Fruit fly (Drosophila melanogaster) whole organism, embryonic: Measurements from ENCODE around the gene aru.
A peak's percentile ranks its signal among the peaks of the same experiment; 100 is the strongest.

Source experiments
- Atf6 ChIP-seq: fragments of 200-800 bp; sonication (Bioruptor generic); IDR thresholded peaks from 2 replicates; pipeline ENCODE4 v1.3.6; 2022; ENCODE audit warnings: missing biosample characterization, missing genetic modification characterization
- CG10209 ChIP-seq: fragments of 200-800 bp; sonication (Bioruptor generic); optimal IDR thresholded peaks from 3 replicates; lab custom pipeline; 2017; ENCODE audit warnings: missing biosample characterization, mild to moderate bottlenecking, missing genetic modification characterization, missing genetic modification reagents
- CG10366 ChIP-seq: fragments of 200-800 bp; sonication (Bioruptor generic); IDR thresholded peaks from 2 replicates; pipeline ENCODE4 v1.3.6; 2022; ENCODE audit warnings: missing biosample characterization, missing genetic modification characterization
- CG11456 ChIP-seq: fragments of 200-800 bp; sonication (Bioruptor generic); IDR thresholded peaks from 3 replicates; pipeline ENCODE4 v1.3.6; 2022; ENCODE audit warnings: missing biosample characterization, missing genetic modification characterization
- CG11560 ChIP-seq: fragments of 200-800 bp; sonication (Bioruptor generic); IDR thresholded peaks from 3 replicates; pipeline ENCODE4 v1.3.6; 2022; ENCODE audit warnings: missing biosample characterization, missing genetic modification characterization
- CG12942 ChIP-seq: fragments of 200-800 bp; sonication (Bioruptor generic); optimal IDR thresholded peaks from 3 replicates; lab custom pipeline; 2016; ENCODE audit warnings: missing biosample characterization, missing genetic modification characterization
- CG14014 ChIP-seq: fragments of 200-800 bp; sonication (Bioruptor generic); IDR thresholded peaks from 2 replicates; pipeline ENCODE4 v1.3.6; 2022; ENCODE audit warnings: missing biosample characterization, missing genetic modification characterization
- CG16815 ChIP-seq: fragments of 200-800 bp; sonication (Bioruptor generic); optimal IDR thresholded peaks from 3 replicates; lab custom pipeline; 2017; ENCODE audit warnings: missing biosample characterization, mild to moderate bottlenecking, missing genetic modification characterization
- CG17385 ChIP-seq: fragments of 200-800 bp; sonication (Bioruptor generic); optimal IDR thresholded peaks from 3 replicates; lab custom pipeline; 2018; ENCODE audit warnings: missing biosample characterization, mild to moderate bottlenecking, missing genetic modification characterization
- CG18599 ChIP-seq: fragments of 200-800 bp; sonication (Bioruptor generic); optimal IDR thresholded peaks from 3 replicates; lab custom pipeline; 2017; ENCODE audit warnings: missing biosample characterization, missing genetic modification characterization, mild to moderate bottlenecking, moderate library complexity, missing genetic modification reagents
- CG18619 ChIP-seq: fragments of 200-800 bp; sonication (Bioruptor generic); optimal IDR thresholded peaks from 3 replicates; lab custom pipeline; 2017; ENCODE audit warnings: missing biosample characterization, mild to moderate bottlenecking, missing genetic modification characterization
- CG2889 ChIP-seq: fragments of 200-800 bp; sonication (Bioruptor generic); IDR thresholded peaks from 3 replicates; pipeline ENCODE4 v1.3.6; 2022; ENCODE audit warnings: missing biosample characterization, missing genetic modification characterization
- CG30403 ChIP-seq: fragments of 200-800 bp; sonication (Bioruptor generic); optimal IDR thresholded peaks from 3 replicates; lab custom pipeline; 2016; ENCODE audit warnings: missing biosample characterization, missing genetic modification characterization
- CG32532 ChIP-seq: fragments of 200-800 bp; sonication (Bioruptor generic); IDR thresholded peaks from 2 replicates; pipeline ENCODE4 v1.3.6; 2022; ENCODE audit warnings: missing biosample characterization, missing genetic modification characterization
- CG34224 ChIP-seq: fragments of 200-800 bp; sonication (Bioruptor generic); IDR thresholded peaks from 3 replicates; pipeline ENCODE4 v1.3.6; 2022; ENCODE audit warnings: missing biosample characterization, missing genetic modification characterization; ENCODE audit not compliant: partially characterized antibody
- CG3726 ChIP-seq: fragments of 200-800 bp; sonication (Bioruptor generic); IDR thresholded peaks from 3 replicates; pipeline ENCODE4, ENCODE4 v1.3.6; 2022; ENCODE audit warnings: missing biosample characterization, missing genetic modification characterization
- CG4730 ChIP-seq: fragments of 200-800 bp; sonication (Bioruptor generic); IDR thresholded peaks from 2 replicates; pipeline ENCODE4 v1.3.6; 2022; ENCODE audit warnings: missing biosample characterization, missing genetic modification characterization
- CG7271 ChIP-seq: fragments of 200-800 bp; sonication (Bioruptor generic); optimal IDR thresholded peaks from 2 replicates; lab custom pipeline; 2018; ENCODE audit warnings: missing biosample characterization, mild to moderate bottlenecking, missing genetic modification characterization, moderate library complexity
- CG7745 ChIP-seq: fragments of 200-800 bp; sonication (Bioruptor generic); optimal IDR thresholded peaks from 2 replicates; lab custom pipeline; 2018; ENCODE audit warnings: missing biosample characterization, mild to moderate bottlenecking, missing genetic modification characterization, moderate library complexity
- CG8089 ChIP-seq: fragments of 200-800 bp; sonication (Bioruptor generic); optimal IDR thresholded peaks from 3 replicates; lab custom pipeline; 2016; ENCODE audit warnings: missing biosample characterization, missing genetic modification characterization
- CG8478 ChIP-seq: fragments of >200 bp; optimal IDR thresholded peaks from 2 replicates; lab custom pipeline; 2018
- CG9727 ChIP-seq: fragments of 200-800 bp; sonication (Bioruptor generic); optimal IDR thresholded peaks from 3 replicates; lab custom pipeline; 2017; ENCODE audit warnings: missing biosample characterization, mild to moderate bottlenecking, missing genetic modification characterization
- D19A ChIP-seq: fragments of 200-800 bp; optimal IDR thresholded peaks from 3 replicates; lab custom pipeline; 2019; ENCODE audit warnings: missing biosample characterization, mild to moderate bottlenecking, missing genetic modification characterization, moderate library complexity
- D19B ChIP-seq: fragments of 200-800 bp; sonication (Bioruptor generic); optimal IDR thresholded peaks from 2 replicates; lab custom pipeline; 2017; ENCODE audit warnings: missing biosample characterization, mild to moderate bottlenecking, missing genetic modification characterization
- ERR ChIP-seq: fragments of 200-800 bp; sonication (Bioruptor generic); optimal IDR thresholded peaks from 2 replicates; lab custom pipeline; 2016; ENCODE audit warnings: missing biosample characterization, missing genetic modification characterization
- GATAe ChIP-seq: fragments of 200-800 bp; sonication (Bioruptor generic); conservative IDR thresholded peaks from 2 replicates; pipeline ENCODE4 v1.3.6; 2022; ENCODE audit warnings: missing biosample characterization, missing genetic modification characterization
- HLH4C ChIP-seq: fragments of 200-800 bp; sonication (Bioruptor generic); IDR thresholded peaks from 3 replicates; pipeline ENCODE4 v1.3.6; 2022; ENCODE audit warnings: missing biosample characterization, missing genetic modification characterization; ENCODE audit not compliant: partially characterized antibody
- Hey ChIP-seq: fragments of 200-800 bp; sonication (Bioruptor generic); optimal IDR thresholded peaks from 3 replicates; lab custom pipeline; 2018; ENCODE audit warnings: missing biosample characterization, mild to moderate bottlenecking, missing genetic modification characterization
- Jarid2 ChIP-seq: fragments of 200-800 bp; sonication (Bioruptor generic); optimal IDR thresholded peaks from 3 replicates; lab custom pipeline; 2017; ENCODE audit warnings: mild to moderate bottlenecking, missing biosample characterization, missing genetic modification reagents, missing genetic modification characterization
- MTF-1 ChIP-seq: fragments of 200-800 bp; sonication (Bioruptor generic); optimal IDR thresholded peaks from 2 replicates; lab custom pipeline; 2018; ENCODE audit warnings: missing biosample characterization, mild to moderate bottlenecking, missing genetic modification characterization, borderline replicate concordance
- Meics ChIP-seq: fragments of 200-800 bp; sonication (Bioruptor generic); optimal IDR thresholded peaks from 2 replicates; lab custom pipeline; 2017; ENCODE audit warnings: missing biosample characterization, mild to moderate bottlenecking, missing genetic modification characterization
- NC2β ChIP-seq: fragments of 200-800 bp; sonication (Bioruptor generic); optimal IDR thresholded peaks from 2 replicates; lab custom pipeline; 2016; ENCODE audit warnings: missing biosample characterization, missing genetic modification characterization
- Oaz ChIP-seq: fragments of 200-800 bp; sonication (Bioruptor generic); IDR thresholded peaks from 2 replicates; pipeline ENCODE4 v1.3.6; 2022; ENCODE audit warnings: missing biosample characterization, missing genetic modification characterization
- ab ChIP-seq: fragments of 200-800 bp; sonication (Bioruptor generic); optimal IDR thresholded peaks from 2 replicates; lab custom pipeline; 2016; ENCODE audit warnings: missing biosample characterization, missing genetic modification characterization
- ara ChIP-seq: fragments of 200-800 bp; sonication (Bioruptor generic); IDR thresholded peaks from 2 replicates; pipeline ENCODE4 v1.3.6; 2022; ENCODE audit warnings: missing biosample characterization, missing genetic modification characterization
- az2 ChIP-seq: fragments of 200-800 bp; sonication (Bioruptor generic); optimal IDR thresholded peaks from 3 replicates; lab custom pipeline; 2016; ENCODE audit warnings: missing biosample characterization, missing genetic modification characterization
- bigmax ChIP-seq: fragments of 200-800 bp; sonication (Bioruptor generic); optimal IDR thresholded peaks from 2 replicates; lab custom pipeline; 2018; ENCODE audit warnings: missing biosample characterization, mild to moderate bottlenecking, missing genetic modification characterization
- cad ChIP-seq: fragments of >200 bp; optimal IDR thresholded peaks from 2 replicates; lab custom pipeline; 2017; ENCODE audit warnings: missing biosample characterization, missing genetic modification characterization
- cas ChIP-seq: fragments of 200-800 bp; sonication (Bioruptor generic); IDR thresholded peaks from 2 replicates; pipeline ENCODE4 v1.3.6; 2022; ENCODE audit warnings: missing biosample characterization, missing genetic modification characterization
- chif ChIP-seq, 2 experiments: fragments of 200-800 bp; sonication (Bioruptor generic); optimal IDR thresholded peaks; 3 replicates each; lab custom pipeline; 2016; ENCODE audit warnings: missing biosample characterization in 2 of 2, missing genetic modification characterization in 2 of 2
- grau ChIP-seq: fragments of 200-800 bp; optimal IDR thresholded peaks from 3 replicates; lab custom pipeline; 2019; ENCODE audit warnings: missing biosample characterization, mild to moderate bottlenecking, missing genetic modification characterization, moderate library complexity
- insv ChIP-seq, 2 experiments: fragments of 200-800 bp; sonication (Bioruptor generic); optimal IDR thresholded peaks; 3 replicates each; lab custom pipeline; 2016 to 2018; ENCODE audit warnings: missing biosample characterization in 2 of 2, missing genetic modification characterization in 2 of 2
- lola ChIP-seq, 3 experiments: fragments of >200 bp in 2 of 3; fragments of 200-800 bp in 1 of 3; sonication (Bioruptor generic) in 1 of 3; optimal IDR thresholded peaks; 2 replicates each; lab custom pipeline; 2017 to 2019; ENCODE audit warnings: missing biosample characterization in 3 of 3, missing genetic modification characterization in 3 of 3, mild to moderate bottlenecking in 1 of 3, moderate library complexity in 1 of 3
- lov ChIP-seq, 2 experiments: fragments of 200-800 bp in 1 of 2; fragments of >200 bp in 1 of 2; sonication (Bioruptor generic) in 1 of 2; IDR thresholded peaks in 1 of 2; optimal IDR thresholded peaks in 1 of 2; 2 replicates in 1 of 2; 3 replicates in 1 of 2; pipeline versions ENCODE4 v1.3.6 to Lab custom; 2017 to 2022; ENCODE audit warnings: missing biosample characterization in 1 of 2, missing genetic modification characterization in 1 of 2
- slbo ChIP-seq: fragments of 200-800 bp; sonication (Bioruptor generic); IDR thresholded peaks from 2 replicates; pipeline ENCODE4 v1.3.6; 2022; ENCODE audit warnings: missing biosample characterization, missing genetic modification characterization
- sna ChIP-seq: fragments of 200-800 bp; sonication (Bioruptor generic); IDR thresholded peaks from 2 replicates; pipeline ENCODE4 v1.3.6; 2022; ENCODE audit warnings: missing biosample characterization, missing genetic modification characterization; ENCODE audit not compliant: partially characterized antibody
- sqz ChIP-seq: fragments of 200-800 bp; sonication (Bioruptor generic); optimal IDR thresholded peaks from 3 replicates; lab custom pipeline; 2018; ENCODE audit warnings: missing biosample characterization, mild to moderate bottlenecking, missing genetic modification characterization
- twi ChIP-seq: fragments of 200-800 bp; optimal IDR thresholded peaks from 2 replicates; lab custom pipeline; 2019; ENCODE audit warnings: missing biosample characterization, mild to moderate bottlenecking, missing genetic modification characterization, moderate library complexity
- zf30C ChIP-seq: fragments of 200-800 bp; sonication (Bioruptor generic); optimal IDR thresholded peaks from 3 replicates; lab custom pipeline; 2018; ENCODE audit warnings: missing biosample characterization, mild to moderate bottlenecking, missing genetic modification characterization

Gene aru

dm6 chr2L:819315-820032 is 48.7 kb downstream of the aru start, which contains the start of the genes PGAP2 and Clp (continued):
- TF ChIP-seq grau (peak; percentile 79), Hey (tag; lab: Kevin White, UChicago) (no peak), CG18599 (GFP tag; lab: Kevin White, UChicago) (peak; percentile 67), CG11560 (no peak), D19B (peak; percentile 49), MTF-1 (GFP tag; lab: Kevin White, UChicago) (no peak), CG32532 (GFP tag; lab: Robert Waterston, UW) (peak; percentile 79), HLH4C (GFP tag; lab: Robert Waterston, UW) (peak; percentile 71), D19A (tag; lab: Kevin White, UChicago) (no peak), zf30C (GFP tag; lab: Kevin White, UChicago) (no peak), cas (GFP tag; lab: Robert Waterston, UW) (0 out of 2 replicates have a peak, but pooled peaks have one; percentile 13), CG8478 (lab: Kevin White, UChicago) (no peak), GATAe (GFP tag; lab: Robert Waterston, UW) (no peak), CG10366 (peak; percentile 71), CG16815 (GFP tag; lab: Kevin White, UChicago) (peak; percentile 59), CG7271 (tag; lab: Kevin White, UChicago) (peak; percentile 5), CG4730 (peak; percentile 65), Atf6 (GFP tag; lab: Robert Waterston, UW) (peak; percentile 72), sqz (GFP tag; lab: Kevin White, UChicago) (no peak), lola (GFP tag; optimal IDR thresholded peaks at IDR 0.05; lab: Kevin White, UChicago) (peak in 1 of 3 experiments; percentile 80), CG3726 (GFP tag; lab: Robert Waterston, UW) (0 out of 3 replicates have a peak, but pooled peaks have one; percentile 16), CG14014 (no peak; the same call in none of the 2 replicates), CG17385 (GFP tag; lab: Kevin White, UChicago) (peak; percentile 64), CG2889 (GFP tag; lab: Robert Waterston, UW) (peak; percentile 59; the same call in 2 of the 3 replicates), CG11456 (GFP tag; lab: Robert Waterston, UW) (peak; percentile 73; the same call in 2 of the 3 replicates), cad (GFP tag; lab: Kevin White, UChicago) (no peak), ara (peak; percentile 64; the same call in 1 of the 2 replicates), CG30403 (GFP tag; lab: Kevin White, UChicago) (peak; percentile 86), lov (optimal IDR thresholded peaks at IDR 0.05; lab: Kevin White, UChicago) (no peak), lov (GFP tag; IDR thresholded peaks at IDR 0.05; lab: Robert Waterston, UW) (no peak), ab (no peak), Oaz (GFP tag; lab: Robert Waterston, UW) (peak; percentile 77), twi (tag; lab: Kevin White, UChicago) (peak; percentile 63), CG8089 (GFP tag; lab: Kevin White, UChicago) (no peak), CG9727 (peak; percentile 80), Meics (GFP tag; lab: Kevin White, UChicago) (peak; percentile 66), chif (GFP tag; optimal IDR thresholded peaks at IDR 0.05; lab: Kevin White, UChicago) (peak; percentile 43 to 56), insv (GFP tag; optimal IDR thresholded peaks at IDR 0.05; lab: Kevin White, UChicago) (no peak), sna (GFP tag; lab: Robert Waterston, UW) (no peak), CG18619 (GFP tag; lab: Kevin White, UChicago) (peak; percentile 64), bigmax (GFP tag; lab: Kevin White, UChicago) (no peak), Jarid2 (GFP tag; lab: Kevin White, UChicago) (no peak), CG10209 (peak; percentile 66), slbo (GFP tag; lab: Robert Waterston, UW) (peak; percentile 89), CG34224 (GFP tag; lab: Robert Waterston, UW) (no peak; the same call in 2 of the 3 replicates), ERR (GFP tag; lab: Kevin White, UChicago) (no peak), NC2β (GFP tag; lab: Kevin White, UChicago) (no peak), CG7745 (tag; lab: Kevin White, UChicago) (no peak), az2 (GFP tag; lab: Kevin White, UChicago) (peak; percentile 64), CG12942 (peak; percentile 67)
